Worm (Caenorhabditis elegans) whole organism, L2 larva: ENCODE data around the gene F07B10.4.

ENCODE experiments used
- aly-2 ChIP-seq: fragments of 150-350 bp; optimal IDR thresholded peaks from 2 replicates; lab custom pipeline; 2014; ENCODE audit warnings: missing biosample characterization, missing genetic modification characterization
- dmd-4 ChIP-seq: sonication (generic microtip); optimal IDR thresholded peaks from 2 replicates; lab custom pipeline; 2017; ENCODE audit warnings: missing biosample characterization, missing genetic modification characterization
- fos-1 ChIP-seq: fragments of 150-350 bp; optimal IDR thresholded peaks from 2 replicates; lab custom pipeline; 2014; ENCODE audit warnings: missing biosample characterization, missing genetic modification characterization
- lin-11 ChIP-seq: fragments of 150-350 bp; sonication (generic microtip); optimal IDR thresholded peaks from 2 replicates; lab custom pipeline; 2014; ENCODE audit warnings: missing biosample characterization, missing genetic modification characterization, inconsistent platforms, mixed read lengths
- lsy-2 ChIP-seq, 2 experiments: fragments of 150-350 bp in 1 of 2; sonication (generic microtip) in 1 of 2; optimal IDR thresholded peaks; 2 replicates each; lab custom pipeline; 2014 to 2017; ENCODE audit warnings: missing biosample characterization in 2 of 2, missing genetic modification characterization in 2 of 2
- mbf-1 ChIP-seq: sonication (generic microtip); optimal IDR thresholded peaks from 2 replicates; lab custom pipeline; 2017; ENCODE audit warnings: missing biosample characterization, missing genetic modification characterization
- nhr-12 ChIP-seq: fragments of 150-350 bp; optimal IDR thresholded peaks from 2 replicates; lab custom pipeline; 2014; ENCODE audit warnings: missing biosample characterization, missing genetic modification characterization
- nhr-237 ChIP-seq: fragments of 150-350 bp; optimal IDR thresholded peaks from 2 replicates; lab custom pipeline; 2014; ENCODE audit warnings: missing biosample characterization, missing genetic modification characterization
- nhr-77 ChIP-seq: fragments of 150-350 bp; optimal IDR thresholded peaks from 2 replicates; lab custom pipeline; 2014; ENCODE audit warnings: missing biosample characterization, missing genetic modification characterization
- unc-62 ChIP-seq: fragments of 150-350 bp; optimal IDR thresholded peaks from 2 replicates; lab custom pipeline; 2014; ENCODE audit warnings: missing biosample characterization, missing genetic modification reagents, missing genetic modification characterization
- zag-1 ChIP-seq: fragments of 150-350 bp; optimal IDR thresholded peaks from 2 replicates; lab custom pipeline; 2014; ENCODE audit warnings: missing biosample characterization, missing genetic modification characterization

DNA sequence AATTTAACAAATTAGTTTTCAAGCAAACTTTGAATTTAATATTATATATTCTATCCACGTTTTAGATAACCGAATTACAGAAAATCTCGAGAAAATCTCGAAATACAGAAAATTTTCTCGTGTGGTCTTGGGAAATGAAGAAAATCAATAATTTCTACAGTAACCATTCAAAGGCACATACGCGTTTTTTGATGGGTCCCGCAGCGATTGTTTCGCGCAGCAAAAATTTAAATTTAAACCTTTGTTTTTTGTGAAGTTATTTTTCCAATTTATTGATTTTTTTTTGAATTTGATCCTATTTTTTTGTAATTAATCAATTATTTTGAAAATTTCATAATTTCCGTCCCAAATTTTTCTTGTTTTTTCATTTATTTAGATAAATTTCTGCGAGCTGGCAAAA is 16.6 kb upstream of the F07B10.4 start:
- TF ChIP-seq zag-1 (tag; lab: Kevin White, UChicago) (no peak), mbf-1 (tag; lab: Kevin White, UChicago) (no peak), nhr-77 (no peak), nhr-12 (no peak), nhr-237 (tag; lab: Kevin White, UChicago) (no peak), lsy-2 (tag; optimal IDR thresholded peaks at IDR 0.05; lab: Kevin White, UChicago) (no peak), dmd-4 (tag; lab: Kevin White, UChicago) (no peak), lin-11 (tag; lab: Kevin White, UChicago) (no peak), unc-62 (GFP tag; lab: Kevin White, UChicago) (no peak), fos-1 (no peak), aly-2 (tag; lab: Kevin White, UChicago) (no peak)
